Comparison of ENCODE assay signal across 1 fruit fly cellular context in genomic region chr3R:4813172-4813716, dm6.
TF ChIP-seq lines count a peak whose summit lies in the region.

No protein-coding gene starts in this region.

TF ChIP-seq in whole organism, embryonic, 481 proteins besides CTCF, POLR2A, EP300 and RAD21 (continued from another document):
- TF ChIP-seq maf-S (GFP tag; optimal IDR thresholded peaks at IDR 0.05; lab: Kevin White, UChicago) = peak; percentile 39
- TF ChIP-seq bigmax (GFP tag; optimal IDR thresholded peaks at IDR 0.05; lab: Kevin White, UChicago) = no peak
- peak; percentile 50; the same call in 1 of the 3 replicates for TF ChIP-seq Doc3 (GFP tag; IDR thresholded peaks at IDR 0.05; lab: Robert Waterston, UW; ENCODE audit: partially characterized antibody)
- TF ChIP-seq CG16815 (GFP tag; optimal IDR thresholded peaks at IDR 0.05; lab: Kevin White, UChicago) = peak; percentile 6
- TF ChIP-seq CG14965 (GFP tag; optimal IDR thresholded peaks at IDR 0.05; lab: Kevin White, UChicago; ENCODE audit: borderline replicate concordance) = no peak
- no peak for TF ChIP-seq tio (GFP tag; optimal IDR thresholded peaks at IDR 0.05; lab: Kevin White, UChicago)
- no peak for TF ChIP-seq ttk (GFP tag; IDR thresholded peaks at IDR 0.05; lab: Robert Waterston, UW)
- TF ChIP-seq vvl (GFP tag; IDR thresholded peaks at IDR 0.05; lab: Robert Waterston, UW) = peak; percentile 68
- TF ChIP-seq vnd (GFP tag; IDR thresholded peaks at IDR 0.05; lab: Robert Waterston, UW; ENCODE audit: partially characterized antibody) = peak; percentile 46; the same call in 2 of the 3 replicates
- peak; percentile 42 for TF ChIP-seq E2f2 (GFP tag; IDR thresholded peaks at IDR 0.05; lab: Robert Waterston, UW)
- TF ChIP-seq CG16813 (GFP tag; IDR thresholded peaks at IDR 0.05; lab: Robert Waterston, UW; ENCODE audit: partially characterized antibody) = peak; percentile 79
- no peak for TF ChIP-seq CG4730 (GFP tag; IDR thresholded peaks at IDR 0.05; lab: Robert Waterston, UW)
- TF ChIP-seq Chrac-16 (GFP tag; optimal IDR thresholded peaks at IDR 0.05; lab: Kevin White, UChicago) = peak; percentile 19
- peak; percentile 55 for TF ChIP-seq CG18764 (GFP tag; optimal IDR thresholded peaks at IDR 0.05; lab: Kevin White, UChicago)
- peak; percentile 87 for TF ChIP-seq wek (GFP tag; optimal IDR thresholded peaks at IDR 0.05; lab: Kevin White, UChicago)
- peak; percentile 76 for TF ChIP-seq CG10543 (GFP tag; optimal IDR thresholded peaks at IDR 0.05; lab: Kevin White, UChicago)
- TF ChIP-seq fd96Cb (tag; optimal IDR thresholded peaks at IDR 0.05; lab: Kevin White, UChicago) = peak; percentile 33
- TF ChIP-seq dmrt99B (tag; optimal IDR thresholded peaks at IDR 0.05; lab: Kevin White, UChicago) = no peak
- TF ChIP-seq ap (GFP tag; IDR thresholded peaks at IDR 0.05; lab: Robert Waterston, UW) = 0 out of 2 replicates have a peak, but pooled peaks have one; percentile 20
- TF ChIP-seq Optix (GFP tag; IDR thresholded peaks at IDR 0.05; lab: Robert Waterston, UW) = no peak
- no peak for TF ChIP-seq CG10565 (GFP tag; optimal IDR thresholded peaks at IDR 0.05; lab: Kevin White, UChicago)
- TF ChIP-seq kay (GFP tag; optimal IDR thresholded peaks at IDR 0.05; lab: Kevin White, UChicago) = peak; percentile 71
- TF ChIP-seq CG12744 (GFP tag; optimal IDR thresholded peaks at IDR 0.05; lab: Kevin White, UChicago) = peak; percentile 53
- no peak for TF ChIP-seq cwo (GFP tag; optimal IDR thresholded peaks at IDR 0.05; lab: Kevin White, UChicago)
- TF ChIP-seq BEAF-32 (GFP tag; optimal IDR thresholded peaks at IDR 0.05; lab: Kevin White, UChicago) = peak; percentile 79
- no peak for TF ChIP-seq CG12071 (GFP tag; optimal IDR thresholded peaks at IDR 0.05; lab: Kevin White, UChicago)
- TF ChIP-seq emc (GFP tag; optimal IDR thresholded peaks at IDR 0.05; lab: Kevin White, UChicago) = no peak
- 0 out of 3 replicates have a peak, but pooled peaks have one; percentile 22 for TF ChIP-seq CG2889 (GFP tag; IDR thresholded peaks at IDR 0.05; lab: Robert Waterston, UW)
- peak; percentile 7 for TF ChIP-seq CG12769 (tag; optimal IDR thresholded peaks at IDR 0.05; lab: Kevin White, UChicago)
- TF ChIP-seq CG11247 (GFP tag; IDR thresholded peaks at IDR 0.05; lab: Robert Waterston, UW) = peak; percentile 50; the same call in 1 of the 2 replicates
- no peak for TF ChIP-seq Dp (GFP tag; optimal IDR thresholded peaks at IDR 0.05; lab: Kevin White, UChicago)
- TF ChIP-seq odd (GFP tag; optimal IDR thresholded peaks at IDR 0.05; lab: Kevin White, UChicago) = peak; percentile 81
- peak; percentile 67 for TF ChIP-seq CG4328 (GFP tag; optimal IDR thresholded peaks at IDR 0.05; lab: Kevin White, UChicago)
- no peak for TF ChIP-seq CG9215 (GFP tag; IDR thresholded peaks at IDR 0.05; lab: Robert Waterston, UW)
- TF ChIP-seq wdn (GFP tag; IDR thresholded peaks at IDR 0.05; lab: Robert Waterston, UW) = no peak
- no peak for TF ChIP-seq Mad (GFP tag; optimal IDR thresholded peaks at IDR 0.05; lab: Kevin White, UChicago)
- peak; percentile 46; the same call in 1 of the 2 replicates for TF ChIP-seq seq (GFP tag; IDR thresholded peaks at IDR 0.05; lab: Robert Waterston, UW)
- TF ChIP-seq CG15011 (GFP tag; optimal IDR thresholded peaks at IDR 0.05; lab: Kevin White, UChicago) = peak; percentile 61
- peak; percentile 11; the same call in 1 of the 2 replicates for TF ChIP-seq Adf1 (GFP tag; IDR thresholded peaks at IDR 0.05; lab: Robert Waterston, UW)
- TF ChIP-seq CG7357 (GFP tag; IDR thresholded peaks at IDR 0.05; lab: Robert Waterston, UW) = peak; percentile 99
- peak; percentile 62 for TF ChIP-seq bab2 (GFP tag; optimal IDR thresholded peaks at IDR 0.05; lab: Kevin White, UChicago)
